Fruit fly (Drosophila melanogaster) whole organism, adult: ENCODE measurements around the gene CG13654.

Experiments used
- CG11617 ChIP-seq: fragments of 200-800 bp; sonication (Bioruptor generic); optimal IDR thresholded peaks from 2 replicates; lab custom pipeline; 2017; ENCODE audit warnings: mild to moderate bottlenecking, missing biosample characterization, missing genetic modification reagents, missing genetic modification characterization
- CG12768 ChIP-seq: fragments of 200-800 bp; sonication (Bioruptor generic); optimal IDR thresholded peaks from 2 replicates; lab custom pipeline; 2017; ENCODE audit warnings: missing biosample characterization, missing genetic modification characterization, mild to moderate bottlenecking, moderate library complexity, missing genetic modification reagents
- CG1620 ChIP-seq: fragments of 200-800 bp; sonication (Bioruptor generic); optimal IDR thresholded peaks from 2 replicates; lab custom pipeline; 2016; ENCODE audit warnings: missing biosample characterization, missing genetic modification characterization
- CG33017 ChIP-seq: fragments of 200-800 bp; sonication (Bioruptor generic); optimal IDR thresholded peaks from 2 replicates; lab custom pipeline; 2018; ENCODE audit warnings: missing biosample characterization, mild to moderate bottlenecking, missing genetic modification characterization, moderate library complexity
- CG5204 ChIP-seq: fragments of 200-800 bp; sonication (Bioruptor generic); optimal IDR thresholded peaks from 2 replicates; lab custom pipeline; 2016; ENCODE audit warnings: missing biosample characterization, missing genetic modification characterization
- CG7045 ChIP-seq: fragments of 200-800 bp; sonication (Bioruptor generic); optimal IDR thresholded peaks from 2 replicates; lab custom pipeline; 2017; ENCODE audit warnings: missing biosample characterization, mild to moderate bottlenecking, missing genetic modification characterization
- CG7101 ChIP-seq: fragments of 200-800 bp; sonication (Bioruptor generic); optimal IDR thresholded peaks from 2 replicates; lab custom pipeline; 2018; ENCODE audit warnings: missing biosample characterization, mild to moderate bottlenecking, missing genetic modification characterization, moderate library complexity
- Clk ChIP-seq: fragments of 200-800 bp; sonication (Bioruptor generic); optimal IDR thresholded peaks from 2 replicates; lab custom pipeline; 2017; ENCODE audit warnings: missing biosample characterization, missing genetic modification characterization
- Crg-1 ChIP-seq: fragments of 200-800 bp; sonication (Bioruptor generic); optimal IDR thresholded peaks from 2 replicates; lab custom pipeline; 2016; ENCODE audit warnings: missing biosample characterization, missing genetic modification characterization
- Hr96 ChIP-seq: fragments of 200-800 bp; sonication (Bioruptor generic); optimal IDR thresholded peaks from 2 replicates; lab custom pipeline; 2016; ENCODE audit warnings: missing biosample characterization, missing genetic modification characterization
- Mnt ChIP-seq: fragments of 200-800 bp; sonication (Bioruptor generic); optimal IDR thresholded peaks from 2 replicates; lab custom pipeline; 2016; ENCODE audit warnings: missing biosample characterization, mild to moderate bottlenecking, missing genetic modification characterization
- bab1 ChIP-seq: fragments of 200-800 bp; sonication (Bioruptor generic); optimal IDR thresholded peaks from 3 replicates; lab custom pipeline; 2019; ENCODE audit warnings: missing biosample characterization, mild to moderate bottlenecking, missing genetic modification characterization, moderate library complexity
- cic ChIP-seq: fragments of 200-800 bp; sonication (Bioruptor generic); optimal IDR thresholded peaks from 2 replicates; lab custom pipeline; 2017; ENCODE audit warnings: missing biosample characterization, mild to moderate bottlenecking, missing genetic modification characterization, moderate library complexity
- cnc ChIP-seq, 2 experiments: fragments of >200 bp; optimal IDR thresholded peaks; 2 replicates each; lab custom pipeline; 2017
- kay ChIP-seq: fragments of 200-800 bp; sonication (Bioruptor generic); peaks from one replicate; lab custom pipeline; 2016; ENCODE audit warnings: missing biosample characterization, missing genetic modification characterization, borderline replicate concordance
- ovo ChIP-seq: fragments of 200-800 bp; sonication (Bioruptor generic); optimal IDR thresholded peaks from 2 replicates; lab custom pipeline; 2016; ENCODE audit warnings: missing biosample characterization, missing genetic modification characterization
- pad ChIP-seq: fragments of 200-800 bp; sonication (Bioruptor generic); optimal IDR thresholded peaks from 3 replicates; lab custom pipeline; 2017; ENCODE audit warnings: missing biosample characterization, missing genetic modification characterization, mild to moderate bottlenecking, moderate library complexity, missing genetic modification reagents
- tj ChIP-seq: fragments of 200-800 bp; sonication (Bioruptor generic); optimal IDR thresholded peaks from 3 replicates; lab custom pipeline; 2017; ENCODE audit warnings: missing biosample characterization, mild to moderate bottlenecking, missing genetic modification characterization, moderate library complexity
- toe ChIP-seq: fragments of 200-800 bp; sonication (Bioruptor generic); optimal IDR thresholded peaks from 2 replicates; lab custom pipeline; 2016; ENCODE audit warnings: missing biosample characterization, missing genetic modification characterization

The CG13654 gene

dm6 chr3R:25183484-25184442, 15.9 kb upstream of the CG13654 start, which contains the start of gene dan:
dan (plus strand) TSS chr3R:25184383.
- no peak for TF ChIP-seq pad (GFP tag; lab: Kevin White, UChicago)
- no peak for TF ChIP-seq toe (GFP tag; lab: Kevin White, UChicago)
- no peak for TF ChIP-seq cic
- no peak for TF ChIP-seq CG12768 (GFP tag; lab: Kevin White, UChicago)
- no peak for TF ChIP-seq cnc (optimal IDR thresholded peaks at IDR 0.05; lab: Kevin White, UChicago)
- no peak for TF ChIP-seq CG11617
- no peak for TF ChIP-seq ovo (GFP tag; lab: Kevin White, UChicago)
- no peak for TF ChIP-seq Clk (GFP tag; lab: Kevin White, UChicago)
- no peak for TF ChIP-seq CG7101 (tag; lab: Kevin White, UChicago)
- TF ChIP-seq tj (GFP tag; lab: Kevin White, UChicago), result no peak
- TF ChIP-seq Hr96 (GFP tag; lab: Kevin White, UChicago), result no peak
- TF ChIP-seq Mnt (GFP tag; lab: Kevin White, UChicago), result no peak
- no peak for TF ChIP-seq CG7045 (GFP tag; lab: Kevin White, UChicago)
- TF ChIP-seq bab1 (GFP tag; lab: Kevin White, UChicago), result no peak
- no peak for TF ChIP-seq Crg-1 (GFP tag; lab: Kevin White, UChicago)

- no peak for TF ChIP-seq pad (GFP tag; lab: Kevin White, UChicago)
- TF ChIP-seq Mnt (GFP tag; lab: Kevin White, UChicago), result no peak
- TF ChIP-seq CG7101 (tag; lab: Kevin White, UChicago), result no peak
- TF ChIP-seq CG5204 (GFP tag; lab: Kevin White, UChicago), result no peak
- no peak for TF ChIP-seq Hr96 (GFP tag; lab: Kevin White, UChicago)
- TF ChIP-seq tj (GFP tag; lab: Kevin White, UChicago), result no peak
- TF ChIP-seq CG7045 (GFP tag; lab: Kevin White, UChicago), result no peak
- no peak for TF ChIP-seq bab1 (GFP tag; lab: Kevin White, UChicago)
- no peak for TF ChIP-seq kay
- TF ChIP-seq CG12768 (GFP tag; lab: Kevin White, UChicago), result no peak
- no peak for TF ChIP-seq CG11617
- no peak for TF ChIP-seq toe (GFP tag; lab: Kevin White, UChicago)
- no peak for TF ChIP-seq ovo (GFP tag; lab: Kevin White, UChicago)
- no peak for TF ChIP-seq cnc (optimal IDR thresholded peaks at IDR 0.05; lab: Kevin White, UChicago)
- TF ChIP-seq Crg-1 (GFP tag; lab: Kevin White, UChicago), result no peak
- no peak for TF ChIP-seq cic
- TF ChIP-seq Clk (GFP tag; lab: Kevin White, UChicago), result no peak
- no peak for TF ChIP-seq CG33017
- TF ChIP-seq CG1620 (GFP tag; lab: Kevin White, UChicago), result no peak
Measured at dm6 chr3R:25184540-25184939, 15.1 kb upstream of the CG13654 start.

- TF ChIP-seq CG7101 (tag; lab: Kevin White, UChicago) (no peak), tj (GFP tag; lab: Kevin White, UChicago) (no peak), Hr96 (GFP tag; lab: Kevin White, UChicago) (no peak), CG5204 (GFP tag; lab: Kevin White, UChicago) (no peak)
Measured at dm6 chr3R:25188990-25189389, 10.6 kb upstream of the CG13654 start.

dm6 chr3R:25193726-25194204, 5.9 kb upstream of the CG13654 start, which contains the start of gene lobo:
lobo (minus strand) TSS chr3R:25193776.
- TF ChIP-seq CG33017 (peak; percentile 30), CG11617 (peak; percentile 26), Crg-1 (GFP tag; lab: Kevin White, UChicago) (no peak), kay (no peak), Hr96 (GFP tag; lab: Kevin White, UChicago) (peak; percentile 43), bab1 (GFP tag; lab: Kevin White, UChicago) (peak; percentile 50), CG7101 (tag; lab: Kevin White, UChicago) (peak; percentile 36), CG5204 (GFP tag; lab: Kevin White, UChicago) (peak; percentile 39), toe (GFP tag; lab: Kevin White, UChicago) (peak; percentile 35)

- TF ChIP-seq Mnt (GFP tag; lab: Kevin White, UChicago) (no peak), CG5204 (GFP tag; lab: Kevin White, UChicago) (no peak), CG12768 (GFP tag; lab: Kevin White, UChicago) (no peak), ovo (GFP tag; lab: Kevin White, UChicago) (no peak), CG7045 (GFP tag; lab: Kevin White, UChicago) (no peak), Clk (GFP tag; lab: Kevin White, UChicago) (no peak), cnc (optimal IDR thresholded peaks at IDR 0.05; lab: Kevin White, UChicago) (no peak), pad (GFP tag; lab: Kevin White, UChicago) (no peak), toe (GFP tag; lab: Kevin White, UChicago) (no peak), Hr96 (GFP tag; lab: Kevin White, UChicago) (no peak), CG11617 (no peak), kay (no peak), CG1620 (GFP tag; lab: Kevin White, UChicago) (no peak), bab1 (GFP tag; lab: Kevin White, UChicago) (no peak), tj (GFP tag; lab: Kevin White, UChicago) (no peak)
Measured at dm6 chr3R:25194723-25195577, 4.7 kb upstream of the CG13654 start, which contains the start of gene CG13653. CG13653 (plus strand) TSS chr3R:25195527.
